Worm (Caenorhabditis elegans) whole organism, early embryonic: ENCODE data around the gene ckb-4.
A peak's percentile ranks its signal among the peaks of the same experiment; 100 is the strongest.
"Not testable (repeated sequence)": the region's sequence is repeated elsewhere in the genome, so short reads cannot be mapped to it uniquely, and the experiment has no call there.

Experiments used
- B0310.2 ChIP-seq: sonication (generic microtip); optimal IDR thresholded peaks from 2 replicates; lab custom pipeline; 2016; ENCODE audit warnings: mild to moderate bottlenecking, missing genetic modification characterization, missing compliant biosample characterization
- F13C5.2 ChIP-seq: sonication (generic microtip); optimal IDR thresholded peaks from 2 replicates; lab custom pipeline; 2017; ENCODE audit warnings: mild to moderate bottlenecking, missing genetic modification characterization, inconsistent platforms, missing compliant biosample characterization
- aly-1 ChIP-seq: sonication (generic microtip); optimal IDR thresholded peaks from 2 replicates; lab custom pipeline; 2016; ENCODE audit warnings: missing genetic modification characterization, missing compliant biosample characterization
- ama-1 ChIP-seq: fragments of 150-350 bp; optimal IDR thresholded peaks from 2 replicates; lab custom pipeline; 2014
- ceh-13 ChIP-seq: fragments of 200-800 bp; sonication (Bioruptor generic); optimal IDR thresholded peaks from 2 replicates; lab custom pipeline; 2018; ENCODE audit warnings: mild to moderate bottlenecking, missing genetic modification characterization, missing compliant biosample characterization
- ceh-36 ChIP-seq: sonication (generic microtip); optimal IDR thresholded peaks from 2 replicates; lab custom pipeline; 2016; ENCODE audit warnings: missing genetic modification characterization, inconsistent platforms, missing compliant biosample characterization
- ets-7 ChIP-seq: sonication (generic microtip); optimal IDR thresholded peaks from 2 replicates; lab custom pipeline; 2016; ENCODE audit warnings: missing genotype, missing genetic modification characterization, missing compliant biosample characterization
- flt-1 ChIP-seq: fragments of 200-800 bp; sonication (Bioruptor generic); IDR thresholded peaks from 2 replicates; pipeline ENCODE4 v1.3.6; 2022; ENCODE audit warnings: missing genetic modification characterization, missing compliant biosample characterization
- hmbx-1 ChIP-seq: sonication (generic microtip); optimal IDR thresholded peaks from 2 replicates; lab custom pipeline; 2016; ENCODE audit warnings: mild to moderate bottlenecking, missing genetic modification characterization, missing compliant biosample characterization
- hmg-4 ChIP-seq: fragments of 200-800 bp; sonication (Bioruptor generic); optimal IDR thresholded peaks from 2 replicates; lab custom pipeline; 2018; ENCODE audit warnings: mild to moderate bottlenecking, missing genetic modification characterization, missing compliant biosample characterization
- hnd-1 ChIP-seq: sonication (generic microtip); optimal IDR thresholded peaks from 2 replicates; lab custom pipeline; 2016; ENCODE audit warnings: missing genetic modification characterization, missing compliant biosample characterization
- pes-1 ChIP-seq: fragments of 200-800 bp; sonication (Bioruptor generic); IDR thresholded peaks from 2 replicates; pipeline ENCODE4 v1.3.6; 2022; ENCODE audit warnings: missing genetic modification reagents, missing genetic modification characterization, missing compliant biosample characterization
- scrt-1 ChIP-seq: fragments of 200-800 bp; sonication (Bioruptor generic); IDR thresholded peaks from 2 replicates; pipeline ENCODE4 v1.3.6; 2022; ENCODE audit warnings: missing genetic modification characterization, missing compliant biosample characterization
- sea-1 ChIP-seq: fragments of 200-800 bp; sonication (Bioruptor generic); conservative IDR thresholded peaks from 2 replicates; pipeline ENCODE4 v1.3.6; 2022; ENCODE audit warnings: missing genetic modification characterization, missing compliant biosample characterization
- tbx-11 ChIP-seq: fragments of 200-800 bp; sonication (Bioruptor generic); IDR thresholded peaks from 2 replicates; pipeline ENCODE4 v1.3.6; 2022; ENCODE audit warnings: missing genetic modification characterization, missing compliant biosample characterization
- tbx-37 ChIP-seq: fragments of 200-800 bp; sonication (Bioruptor generic); conservative IDR thresholded peaks from 2 replicates; pipeline ENCODE4 v1.3.6; 2022; ENCODE audit warnings: missing genetic modification reagents, missing genetic modification characterization, missing compliant biosample characterization
- tra-4 ChIP-seq: sonication (generic microtip); optimal IDR thresholded peaks from 2 replicates; lab custom pipeline; 2017; ENCODE audit warnings: missing genetic modification characterization, missing compliant biosample characterization

Gene ckb-4

ce11 chrV:2105976-2106375, 3.3 kb downstream of the ckb-4 start, which contains the start of gene F22F7.4:
TSS of gene F22F7.4 (minus strand) at chrV:2106076.
- TF ChIP-seq aly-1 (tag; lab: Kevin White, UChicago) = no peak
- no peak for TF ChIP-seq hmg-4 (GFP tag; lab: Kevin White, UChicago)
- TF ChIP-seq hmbx-1 (tag; lab: Kevin White, UChicago) = no peak
- no peak for TF ChIP-seq pes-1 (GFP tag; lab: Robert Waterston, UW)
- no peak for TF ChIP-seq ceh-13 (GFP tag; lab: Kevin White, UChicago)
- no peak for TF ChIP-seq ets-7
- TF ChIP-seq F13C5.2 (tag; lab: Kevin White, UChicago) = no peak
- TF ChIP-seq scrt-1 (GFP tag; lab: Robert Waterston, UW) = no peak
- no peak for TF ChIP-seq hnd-1
- no peak for TF ChIP-seq flt-1 (GFP tag; lab: Robert Waterston, UW)
- no peak for TF ChIP-seq ama-1
- TF ChIP-seq tbx-11 (GFP tag; lab: Robert Waterston, UW) = no peak
- no peak for TF ChIP-seq tra-4 (tag; lab: Kevin White, UChicago)

ce11 chrV:2103118-2103517, 6.1 kb downstream of the ckb-4 start, which contains the start of gene F36F12.1:
TSS of gene F36F12.1 (minus strand) at chrV:2103218.
- no peak for TF ChIP-seq tra-4 (tag; lab: Kevin White, UChicago)
- no peak for TF ChIP-seq F13C5.2 (tag; lab: Kevin White, UChicago)
- no peak for TF ChIP-seq pes-1 (GFP tag; lab: Robert Waterston, UW)
- no peak for TF ChIP-seq sea-1 (GFP tag; lab: Robert Waterston, UW)
- no peak for TF ChIP-seq hmbx-1 (tag; lab: Kevin White, UChicago)
- TF ChIP-seq ets-7 = no peak
- no peak for TF ChIP-seq ceh-36 (tag; lab: Kevin White, UChicago)
- no peak for TF ChIP-seq ama-1
- no peak for TF ChIP-seq tbx-37 (GFP tag; lab: Robert Waterston, UW)
- TF ChIP-seq flt-1 (GFP tag; lab: Robert Waterston, UW) = no peak
- TF ChIP-seq hnd-1 = no peak
- no peak for TF ChIP-seq hmg-4 (GFP tag; lab: Kevin White, UChicago)
- no peak for TF ChIP-seq tbx-11 (GFP tag; lab: Robert Waterston, UW)

ce11 chrV:2099040-2099439, 10.2 kb downstream of the ckb-4 start, which contains the start of gene F36F12.7:
TSS of gene F36F12.7 (plus strand) at chrV:2099340.
- TF ChIP-seq ama-1 = no peak
- TF ChIP-seq hmg-4 (GFP tag; lab: Kevin White, UChicago) = no peak
- no peak for TF ChIP-seq F13C5.2 (tag; lab: Kevin White, UChicago)
- TF ChIP-seq ceh-36 (tag; lab: Kevin White, UChicago) = no peak

- no peak for TF ChIP-seq ets-7
- TF ChIP-seq sea-1 (GFP tag; lab: Robert Waterston, UW) = no peak
- no peak for TF ChIP-seq tbx-37 (GFP tag; lab: Robert Waterston, UW)
- TF ChIP-seq hmg-4 (GFP tag; lab: Kevin White, UChicago) = no peak
- TF ChIP-seq ceh-36 (tag; lab: Kevin White, UChicago) = no peak
- no peak for TF ChIP-seq flt-1 (GFP tag; lab: Robert Waterston, UW)
- no peak for TF ChIP-seq hnd-1
- no peak for TF ChIP-seq scrt-1 (GFP tag; lab: Robert Waterston, UW)
- no peak for TF ChIP-seq B0310.2
- no peak for TF ChIP-seq tbx-11 (GFP tag; lab: Robert Waterston, UW)
- TF ChIP-seq pes-1 (GFP tag; lab: Robert Waterston, UW) = no peak
- TF ChIP-seq F13C5.2 (tag; lab: Kevin White, UChicago) = no peak
- TF ChIP-seq hmbx-1 (tag; lab: Kevin White, UChicago) = no peak
- no peak for TF ChIP-seq ama-1
Measured at ce11 chrV:2097653-2098052, 11.6 kb downstream of the ckb-4 start, which contains the start of gene clec-208. TSS of gene clec-208 (plus strand) at chrV:2097953.

ce11 chrV:2095772-2096171, 13.5 kb downstream of the ckb-4 start, which contains the start of gene clec-207:
TSS of gene clec-207 (plus strand) at chrV:2096072.
- no peak for TF ChIP-seq scrt-1 (GFP tag; lab: Robert Waterston, UW)
- TF ChIP-seq hmg-4 (GFP tag; lab: Kevin White, UChicago) = no peak
- TF ChIP-seq ceh-36 (tag; lab: Kevin White, UChicago) = no peak
- TF ChIP-seq tbx-37 (GFP tag; lab: Robert Waterston, UW) = no peak
- no peak for TF ChIP-seq hnd-1
- no peak for TF ChIP-seq ets-7
- no peak for TF ChIP-seq ama-1
- no peak for TF ChIP-seq sea-1 (GFP tag; lab: Robert Waterston, UW)
- TF ChIP-seq tra-4 (tag; lab: Kevin White, UChicago) = no peak
- no peak for TF ChIP-seq ceh-13 (GFP tag; lab: Kevin White, UChicago)
- TF ChIP-seq tbx-11 (GFP tag; lab: Robert Waterston, UW) = no peak
- TF ChIP-seq flt-1 (GFP tag; lab: Robert Waterston, UW) = no peak
- no peak for TF ChIP-seq hmbx-1 (tag; lab: Kevin White, UChicago)
- TF ChIP-seq F13C5.2 (tag; lab: Kevin White, UChicago) = no peak
- no peak for TF ChIP-seq pes-1 (GFP tag; lab: Robert Waterston, UW)
- TF ChIP-seq B0310.2 = no peak
- no peak for TF ChIP-seq aly-1 (tag; lab: Kevin White, UChicago)

ce11 chrV:2095204-2095603, 14.0 kb downstream of the ckb-4 start, which contains the start of gene F36F12.2:
TSS of gene F36F12.2 (minus strand) at chrV:2095304.
- TF ChIP-seq tbx-37 (GFP tag; lab: Robert Waterston, UW) = no peak

ce11 chrV:2090321-2090720, 18.9 kb downstream of the ckb-4 start, which contains the start of gene ztf-28:
TSS of gene ztf-28 (plus strand) at chrV:2090669.
- not testable (repeated sequence) for TF ChIP-seq ets-7; flt-1 (GFP tag; lab: Robert Waterston, UW); scrt-1 (GFP tag; lab: Robert Waterston, UW)

- 0 out of 2 replicates have a peak, but pooled peaks have one; percentile 11 for TF ChIP-seq scrt-1 (GFP tag; lab: Robert Waterston, UW)
Measured at ce11 chrV:2085745-2086267, 23.4 kb downstream of the ckb-4 start, which contains the start of gene F36F12.3. TSS of gene F36F12.3 (plus strand) at chrV:2085795.
